Fruit fly (Drosophila melanogaster) whole organism, prepupa: ENCODE data around the gene CG31381.

Experiments used
- CG10631 ChIP-seq: fragments of 200-800 bp; sonication (Bioruptor generic); optimal IDR thresholded peaks from 2 replicates; lab custom pipeline; 2016; ENCODE audit warnings: missing biosample characterization, missing genetic modification characterization
- CG31627 ChIP-seq: fragments of 200-800 bp; sonication (Bioruptor generic); optimal IDR thresholded peaks from 3 replicates; lab custom pipeline; 2016; ENCODE audit warnings: missing biosample characterization, missing genetic modification characterization
- CG34406 ChIP-seq: fragments of 200-800 bp; sonication (Bioruptor generic); optimal IDR thresholded peaks from 3 replicates; lab custom pipeline; 2016; ENCODE audit warnings: missing biosample characterization, missing genetic modification characterization
- CG3919 ChIP-seq: fragments of 200-800 bp; sonication (Bioruptor generic); optimal IDR thresholded peaks from 3 replicates; lab custom pipeline; 2016; ENCODE audit warnings: missing biosample characterization, missing genetic modification characterization
- CG7368 ChIP-seq: fragments of 200-800 bp; sonication (Bioruptor generic); optimal IDR thresholded peaks from 3 replicates; lab custom pipeline; 2016; ENCODE audit warnings: missing biosample characterization, missing genetic modification characterization
- CG8319 ChIP-seq: fragments of 200-800 bp; sonication (Bioruptor generic); optimal IDR thresholded peaks from 3 replicates; lab custom pipeline; 2016; ENCODE audit warnings: missing biosample characterization, missing genetic modification characterization
- CG9139 ChIP-seq: fragments of 200-800 bp; sonication (Bioruptor generic); optimal IDR thresholded peaks from 3 replicates; lab custom pipeline; 2017; ENCODE audit warnings: missing biosample characterization, mild to moderate bottlenecking, missing genetic modification characterization
- Hr4 ChIP-seq: fragments of 200-800 bp; sonication (Bioruptor generic); optimal IDR thresholded peaks from 3 replicates; lab custom pipeline; 2016; ENCODE audit warnings: missing biosample characterization, missing genetic modification characterization
- Smox ChIP-seq: fragments of 200-800 bp; sonication (Bioruptor generic); optimal IDR thresholded peaks from 3 replicates; lab custom pipeline; 2016; ENCODE audit warnings: missing biosample characterization, missing genetic modification characterization
- fd59A ChIP-seq: fragments of 200-800 bp; sonication (Bioruptor generic); optimal IDR thresholded peaks from 2 replicates; lab custom pipeline; 2017; ENCODE audit warnings: missing biosample characterization, mild to moderate bottlenecking, missing genetic modification characterization, missing genetic modification reagents
- pdm3 ChIP-seq: fragments of 200-800 bp; sonication (Bioruptor generic); optimal IDR thresholded peaks from 3 replicates; lab custom pipeline; 2016; ENCODE audit warnings: missing biosample characterization, missing genetic modification characterization
- topi ChIP-seq: fragments of 200-800 bp; sonication (Bioruptor generic); optimal IDR thresholded peaks from 3 replicates; lab custom pipeline; 2016; ENCODE audit warnings: missing biosample characterization, missing genetic modification characterization

DNA sequence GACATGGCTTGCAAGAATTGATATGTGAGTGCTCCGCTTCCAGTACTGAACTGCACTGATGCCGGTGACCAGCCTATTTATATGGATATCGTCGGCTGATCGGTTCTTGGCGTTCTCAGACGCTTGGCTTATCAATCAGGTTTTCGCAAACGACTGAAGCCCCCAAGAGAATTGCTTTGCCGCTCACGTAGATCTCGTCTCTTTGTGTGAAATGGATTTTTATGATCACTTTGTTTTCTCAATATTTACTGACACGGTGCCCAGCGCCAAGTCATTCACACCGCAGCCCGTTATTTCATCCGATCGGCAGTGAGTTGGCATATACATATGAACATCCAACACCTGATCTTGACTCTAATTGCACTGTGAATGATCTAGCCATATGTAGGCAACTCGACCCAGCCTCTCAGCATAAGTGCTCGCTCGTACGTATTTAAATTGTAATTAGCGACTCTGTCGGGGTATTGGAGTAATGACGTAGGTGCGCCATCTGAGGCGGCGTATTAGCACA, 16.5 kb upstream of the CG31381 start, which contains the start of gene CG13639:
- TF ChIP-seq CG31627: no peak
- no peak for TF ChIP-seq Smox (GFP tag; lab: Kevin White, UChicago)
- no peak for TF ChIP-seq CG34406 (GFP tag; lab: Kevin White, UChicago)
- no peak for TF ChIP-seq Hr4 (GFP tag; lab: Kevin White, UChicago)
- TF ChIP-seq fd59A (GFP tag; lab: Kevin White, UChicago): no peak
- no peak for TF ChIP-seq CG3919 (GFP tag; lab: Kevin White, UChicago)
- TF ChIP-seq CG8319 (GFP tag; lab: Kevin White, UChicago): no peak
- TF ChIP-seq CG7368 (GFP tag; lab: Kevin White, UChicago): no peak
- no peak for TF ChIP-seq CG10631 (GFP tag; lab: Kevin White, UChicago)
- TF ChIP-seq pdm3 (GFP tag; lab: Kevin White, UChicago): no peak
- TF ChIP-seq topi (GFP tag; lab: Kevin White, UChicago): no peak
- peak; percentile 27 for TF ChIP-seq CG9139 (GFP tag; lab: Kevin White, UChicago)
